Fruit fly (Drosophila melanogaster): ENCODE measurements around the gene CG4669.

CG4669 gene

DNA sequence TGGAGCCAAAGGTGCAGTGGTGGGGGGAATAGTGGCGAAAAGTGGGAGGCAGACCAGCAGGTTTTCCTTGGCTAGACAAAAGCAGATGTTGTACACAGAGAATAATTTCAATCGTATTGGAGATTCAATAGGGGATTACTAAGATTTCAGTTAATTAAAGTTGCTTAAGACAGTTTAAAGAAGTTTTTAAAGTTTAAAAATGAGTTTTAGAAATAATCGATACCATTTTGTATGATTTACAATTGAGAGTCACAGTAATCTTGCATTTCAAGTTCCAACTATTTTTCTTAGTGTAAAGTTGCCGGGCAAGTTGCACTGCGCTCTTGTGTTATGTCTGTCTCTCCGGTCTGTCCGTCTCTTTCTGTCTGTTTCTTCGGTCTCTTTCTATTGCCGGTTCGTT lies 14.6 kb downstream of the CG4669 start (continued):
- TF ChIP-seq CG13775 (GFP tag; optimal IDR thresholded peaks at IDR 0.05) (no peak), NK7.1 (GFP tag; optimal IDR thresholded peaks at IDR 0.05) (no peak), Atf3 (GFP tag; optimal IDR thresholded peaks at IDR 0.05) (peak; percentile 18), Bdp1 (GFP tag; optimal IDR thresholded peaks at IDR 0.05) (no peak), Atf6 (GFP tag; IDR thresholded peaks at IDR 0.05) (no peak), CG1602 (GFP tag; optimal IDR thresholded peaks at IDR 0.05) (peak; percentile 32), CG2202 (tag; optimal IDR thresholded peaks at IDR 0.05) (no peak), sisA (GFP tag; IDR thresholded peaks at IDR 0.05) (peak; percentile 76), btn (GFP tag; optimal IDR thresholded peaks at IDR 0.05) (peak; percentile 47), odd (GFP tag; optimal IDR thresholded peaks at IDR 0.05) (no peak), chn (GFP tag; optimal IDR thresholded peaks at IDR 0.05) (no peak), crc (GFP tag; optimal IDR thresholded peaks at IDR 0.05) (no peak), unc-4 (GFP tag; IDR thresholded peaks at IDR 0.05; ENCODE audit: partially characterized antibody) (no peak), CG17385 (GFP tag; optimal IDR thresholded peaks at IDR 0.05) (peak; percentile 44), dpn (GFP tag; optimal IDR thresholded peaks at IDR 0.05) (peak; percentile 22 to 58), CG6175 (GFP tag; IDR thresholded peaks at IDR 0.05) (no peak), C15 (GFP tag; IDR thresholded peaks at IDR 0.05) (no peak), Dad (GFP tag; optimal IDR thresholded peaks at IDR 0.05) (no peak), dan (GFP tag; IDR thresholded peaks at IDR 0.05) (no peak), CG7357 (GFP tag; IDR thresholded peaks at IDR 0.05) (no peak), CG12391 (tag; optimal IDR thresholded peaks at IDR 0.05) (peak; percentile 53), Stat92E (GFP tag; optimal IDR thresholded peaks at IDR 0.05) (no peak), Fer2 (tag; optimal IDR thresholded peaks at IDR 0.05) (no peak), slbo (GFP tag; IDR thresholded peaks at IDR 0.05) (no peak), NfI (GFP tag; optimal IDR thresholded peaks at IDR 0.05) (peak; percentile 30), CG4617 (GFP tag; optimal IDR thresholded peaks at IDR 0.05; ENCODE audit: borderline replicate concordance) (no peak), CG34224 (GFP tag; IDR thresholded peaks at IDR 0.05; ENCODE audit: partially characterized antibody) (no peak), trem (tag; optimal IDR thresholded peaks at IDR 0.05) (no peak), H15 (GFP tag; IDR thresholded peaks at IDR 0.05) (peak; percentile 32; the same call in 2 of the 3 replicates), Dfd (GFP tag; optimal IDR thresholded peaks at IDR 0.05) (no peak), CG16815 (GFP tag; optimal IDR thresholded peaks at IDR 0.05) (no peak), Jarid2 (GFP tag; optimal IDR thresholded peaks at IDR 0.05) (no peak), CG17186 (GFP tag; optimal IDR thresholded peaks at IDR 0.05) (no peak), CG3281 (GFP tag; optimal IDR thresholded peaks at IDR 0.05) (peak; percentile 9), Atf-2 (GFP tag; optimal IDR thresholded peaks at IDR 0.05) (no peak), slou (GFP tag; optimal IDR thresholded peaks at IDR 0.05) (no peak), wek (GFP tag; optimal IDR thresholded peaks at IDR 0.05) (no peak), nmo (GFP tag; optimal IDR thresholded peaks at IDR 0.05) (peak; percentile 67), peb (GFP tag; IDR thresholded peaks at IDR 0.05) (0 out of 2 replicates have a peak, but pooled peaks have one; percentile 12), schlank (tag; optimal IDR thresholded peaks at IDR 0.05) (no peak), PHDP (tag; optimal IDR thresholded peaks at IDR 0.05) (peak; percentile 35), nom (GFP tag; optimal IDR thresholded peaks at IDR 0.05) (peak; percentile 92), CG12659 (GFP tag; optimal IDR thresholded peaks at IDR 0.05) (peak; percentile 32), CG14050 (GFP tag; IDR thresholded peaks at IDR 0.05) (peak; percentile 65), CG7271 (tag; optimal IDR thresholded peaks at IDR 0.05) (no peak), Nf-YB (GFP tag; optimal IDR thresholded peaks at IDR 0.05) (no peak), Trl (optimal IDR thresholded peaks at IDR 0.05) (no peak), Trl (GFP tag; optimal IDR thresholded peaks at IDR 0.05) (no peak), CG1647 (GFP tag; optimal IDR thresholded peaks at IDR 0.05) (no peak), MTF-1 (GFP tag; optimal IDR thresholded peaks at IDR 0.05; ENCODE audit: borderline replicate concordance) (no peak), ci (GFP tag; IDR thresholded peaks at IDR 0.05) (peak; percentile 81; the same call in 2 of the 3 replicates)

All from whole organism, embryonic.